Worm (Caenorhabditis elegans) whole organism, L3 larva: ENCODE results near the gene ver-4.

ENCODE experiments used
- ZK546.5 ChIP-seq: sonication (generic microtip); optimal IDR thresholded peaks from 2 replicates; lab custom pipeline; 2017; ENCODE audit warnings: missing biosample characterization, missing genetic modification characterization
- ama-1 ChIP-seq: fragments of 150-350 bp; optimal IDR thresholded peaks from 2 replicates; lab custom pipeline; 2018
- egl-27 ChIP-seq: sonication (generic microtip); optimal IDR thresholded peaks from 4 replicates; lab custom pipeline; 2017; ENCODE audit warnings: missing biosample characterization, missing genetic modification reagents, missing genetic modification characterization
- elt-3 ChIP-seq, 3 experiments: fragments of 150-350 bp in 1 of 3; sonication (generic microtip) in 2 of 3; optimal IDR thresholded peaks; 2 replicates in 2 of 3; 4 replicates in 1 of 3; lab custom pipeline; 2014 to 2017; ENCODE audit warnings: missing biosample characterization in 3 of 3, missing genetic modification characterization in 3 of 3
- fos-1 ChIP-seq: fragments of 150-350 bp; optimal IDR thresholded peaks from 2 replicates; lab custom pipeline; 2014; ENCODE audit warnings: missing biosample characterization, missing genetic modification characterization
- jun-1 ChIP-seq: fragments of 150-350 bp; optimal IDR thresholded peaks from 2 replicates; lab custom pipeline; 2014; ENCODE audit warnings: missing biosample characterization, missing genetic modification reagents, missing genetic modification characterization
- lin-39 ChIP-seq: fragments of 150-350 bp; optimal IDR thresholded peaks from 2 replicates; lab custom pipeline; 2018; ENCODE audit warnings: missing biosample characterization, missing genetic modification reagents, missing genetic modification characterization
- lsy-12 ChIP-seq: sonication (generic microtip); optimal IDR thresholded peaks from 2 replicates; lab custom pipeline; 2016; ENCODE audit warnings: mild to moderate bottlenecking, missing genetic modification characterization, missing compliant biosample characterization
- nhr-11 ChIP-seq: fragments of 150-350 bp; optimal IDR thresholded peaks from 2 replicates; lab custom pipeline; 2014; ENCODE audit warnings: missing biosample characterization, missing genetic modification characterization
- nhr-77 ChIP-seq: fragments of 150-350 bp; optimal IDR thresholded peaks from 2 replicates; lab custom pipeline; 2014; ENCODE audit warnings: missing biosample characterization, missing genetic modification characterization
- skn-1 ChIP-seq: fragments of 150-350 bp; optimal IDR thresholded peaks from 2 replicates; lab custom pipeline; 2014; ENCODE audit warnings: missing biosample characterization, missing genetic modification characterization
- tbx-2 ChIP-seq: sonication (generic microtip); optimal IDR thresholded peaks from 2 replicates; lab custom pipeline; 2016; ENCODE audit warnings: mild to moderate bottlenecking, missing genetic modification characterization, missing compliant biosample characterization
- ztf-4 ChIP-seq: fragments of 150-350 bp; optimal IDR thresholded peaks from 2 replicates; lab custom pipeline; 2014; ENCODE audit warnings: missing biosample characterization, missing genetic modification characterization

ce11 chrX:10951922-10952321, 30.2 kb upstream of the ver-4 start:
- TF ChIP-seq ama-1 (lab: Kevin White, UChicago) = no peak
- TF ChIP-seq nhr-11 = no peak
- TF ChIP-seq skn-1 (tag; lab: Kevin White, UChicago) = no peak
- TF ChIP-seq fos-1 (tag; lab: Kevin White, UChicago) = no peak
- TF ChIP-seq lin-39 (tag; lab: Kevin White, UChicago) = no peak
- TF ChIP-seq lsy-12 (tag; lab: Kevin White, UChicago) = no peak
- no peak for TF ChIP-seq nhr-77
- TF ChIP-seq elt-3 (tag; optimal IDR thresholded peaks at IDR 0.05; lab: Kevin White, UChicago) = no peak
- TF ChIP-seq jun-1 = no peak
- TF ChIP-seq egl-27 (tag; lab: Kevin White, UChicago) = no peak
- TF ChIP-seq ztf-4 (tag; lab: Kevin White, UChicago) = no peak
- TF ChIP-seq ZK546.5 (tag; lab: Kevin White, UChicago) = no peak
- no peak for TF ChIP-seq tbx-2 (tag; lab: Kevin White, UChicago)
